Fruit fly (Drosophila melanogaster) whole organism, embryonic: ENCODE results near the gene mask.
A peak's percentile ranks its signal among the peaks of the same experiment; 100 is the strongest.

ENCODE experiments used
- Bteb2 ChIP-seq: fragments of 200-800 bp; sonication (Bioruptor generic); optimal IDR thresholded peaks from 2 replicates; lab custom pipeline; 2016; ENCODE audit warnings: missing biosample characterization, missing genetic modification characterization
- CG10431 ChIP-seq: fragments of 200-800 bp; sonication (Bioruptor generic); optimal IDR thresholded peaks from 3 replicates; lab custom pipeline; 2018; ENCODE audit warnings: missing biosample characterization, mild to moderate bottlenecking, missing genetic modification characterization
- CG10654 ChIP-seq: fragments of 200-800 bp; sonication (Bioruptor generic); optimal IDR thresholded peaks from 2 replicates; lab custom pipeline; 2016; ENCODE audit warnings: missing biosample characterization, missing genetic modification characterization
- CG10979 ChIP-seq: fragments of 200-800 bp; sonication (Bioruptor generic); optimal IDR thresholded peaks from 2 replicates; lab custom pipeline; 2018; ENCODE audit warnings: missing biosample characterization, mild to moderate bottlenecking, missing genetic modification characterization, moderate library complexity
- CG13287 ChIP-seq: fragments of 200-800 bp; sonication (Bioruptor generic); IDR thresholded peaks from 2 replicates; pipeline ENCODE4 v1.3.6; 2022; ENCODE audit warnings: missing biosample characterization, missing genetic modification characterization; ENCODE audit not compliant: partially characterized antibody
- CG13894 ChIP-seq: fragments of 200-800 bp; sonication (Bioruptor generic); optimal IDR thresholded peaks from 3 replicates; lab custom pipeline; 2018; ENCODE audit warnings: missing biosample characterization, mild to moderate bottlenecking, missing genetic modification characterization, moderate library complexity
- CG14441 ChIP-seq: fragments of 200-800 bp; sonication (Bioruptor generic); IDR thresholded peaks from 2 replicates; pipeline ENCODE4 v1.3.6; 2022; ENCODE audit warnings: missing biosample characterization, missing genetic modification characterization
- CG14860 ChIP-seq: fragments of 200-800 bp; sonication (Bioruptor generic); IDR thresholded peaks from 3 replicates; pipeline ENCODE4 v1.3.6; 2022; ENCODE audit warnings: missing biosample characterization, missing genetic modification characterization; ENCODE audit not compliant: partially characterized antibody
- CG15011 ChIP-seq: fragments of 200-800 bp; sonication (Bioruptor generic); optimal IDR thresholded peaks from 3 replicates; lab custom pipeline; 2018; ENCODE audit warnings: missing biosample characterization, mild to moderate bottlenecking, missing genetic modification characterization
- CG17802 ChIP-seq: fragments of 200-800 bp; sonication (Bioruptor generic); optimal IDR thresholded peaks from 2 replicates; lab custom pipeline; 2018; ENCODE audit warnings: missing biosample characterization, mild to moderate bottlenecking, missing genetic modification characterization, moderate library complexity
- CG1832 ChIP-seq: fragments of 200-800 bp; sonication (Bioruptor generic); optimal IDR thresholded peaks from 2 replicates; lab custom pipeline; 2017; ENCODE audit warnings: missing biosample characterization, mild to moderate bottlenecking, missing genetic modification characterization, inconsistent platforms
- CG2129 ChIP-seq: fragments of 200-800 bp; sonication (Bioruptor generic); IDR thresholded peaks from 2 replicates; pipeline ENCODE4 v1.3.6; 2022; ENCODE audit warnings: missing biosample characterization, missing genetic modification characterization; ENCODE audit not compliant: partially characterized antibody
- CG2712 ChIP-seq: fragments of 200-800 bp; optimal IDR thresholded peaks from 3 replicates; lab custom pipeline; 2019; ENCODE audit warnings: missing biosample characterization, mild to moderate bottlenecking, missing genetic modification characterization, moderate library complexity
- CG2875 ChIP-seq: fragments of 200-800 bp; sonication (Bioruptor generic); optimal IDR thresholded peaks from 2 replicates; lab custom pipeline; 2017; ENCODE audit warnings: missing biosample characterization, mild to moderate bottlenecking, missing genetic modification characterization, missing genetic modification reagents
- CG2889 ChIP-seq: fragments of 200-800 bp; sonication (Bioruptor generic); IDR thresholded peaks from 3 replicates; pipeline ENCODE4 v1.3.6; 2022; ENCODE audit warnings: missing biosample characterization, missing genetic modification characterization
- CG31388 ChIP-seq: fragments of 200-800 bp; sonication (Bioruptor generic); optimal IDR thresholded peaks from 2 replicates; lab custom pipeline; 2016; ENCODE audit warnings: missing biosample characterization, missing genetic modification characterization
- CG31441 ChIP-seq: fragments of 200-800 bp; sonication (Bioruptor generic); IDR thresholded peaks from 2 replicates; pipeline ENCODE4 v1.3.6; 2022; ENCODE audit warnings: missing biosample characterization, missing genetic modification characterization
- CG3163 ChIP-seq: fragments of 200-800 bp; sonication (Bioruptor generic); optimal IDR thresholded peaks from 3 replicates; lab custom pipeline; 2016; ENCODE audit warnings: missing biosample characterization, missing genetic modification characterization
- CG3847 ChIP-seq: fragments of 200-800 bp; sonication (Bioruptor generic); IDR thresholded peaks from 2 replicates; pipeline ENCODE4 v1.3.6; 2022; ENCODE audit warnings: missing biosample characterization, missing genetic modification characterization
- CG4820 ChIP-seq: fragments of 200-800 bp; sonication (Bioruptor generic); optimal IDR thresholded peaks from 3 replicates; lab custom pipeline; 2016; ENCODE audit warnings: missing biosample characterization, missing genetic modification characterization
- CG6689 ChIP-seq: fragments of 200-800 bp; sonication (Bioruptor generic); IDR thresholded peaks from 2 replicates; pipeline ENCODE4 v1.3.6; 2022; ENCODE audit warnings: missing biosample characterization, missing genetic modification characterization
- CG6765 ChIP-seq: fragments of 200-800 bp; sonication (Bioruptor generic); optimal IDR thresholded peaks from 3 replicates; lab custom pipeline; 2017; ENCODE audit warnings: missing biosample characterization, mild to moderate bottlenecking, missing genetic modification characterization
- CG8089 ChIP-seq: fragments of 200-800 bp; sonication (Bioruptor generic); optimal IDR thresholded peaks from 3 replicates; lab custom pipeline; 2016; ENCODE audit warnings: missing biosample characterization, missing genetic modification characterization
- CG8290 ChIP-seq, 3 experiments: fragments of 200-800 bp; sonication (Bioruptor generic); optimal IDR thresholded peaks; 2 replicates each; lab custom pipeline; 2016 to 2019; ENCODE audit warnings: missing biosample characterization in 3 of 3, missing genetic modification characterization in 3 of 3, mild to moderate bottlenecking in 2 of 3, moderate library complexity in 1 of 3
- CG8924 ChIP-seq: fragments of 200-800 bp; optimal IDR thresholded peaks from 3 replicates; lab custom pipeline; 2019; ENCODE audit warnings: missing biosample characterization, mild to moderate bottlenecking, missing genetic modification characterization, moderate library complexity
- CHES-1-like ChIP-seq: fragments of 200-800 bp; sonication (Bioruptor generic); optimal IDR thresholded peaks from 2 replicates; lab custom pipeline; 2016; ENCODE audit warnings: missing biosample characterization, missing genetic modification characterization
- CrebB ChIP-seq: fragments of 200-800 bp; sonication (Bioruptor generic); optimal IDR thresholded peaks from 3 replicates; lab custom pipeline; 2018; ENCODE audit warnings: missing biosample characterization, mild to moderate bottlenecking, missing genetic modification characterization
- Deaf1 ChIP-seq: fragments of 200-800 bp; optimal IDR thresholded peaks from 3 replicates; lab custom pipeline; 2019; ENCODE audit warnings: missing biosample characterization, mild to moderate bottlenecking, missing genetic modification characterization, moderate library complexity
- Doc2 ChIP-seq: fragments of 200-800 bp; sonication (Bioruptor generic); IDR thresholded peaks from 2 replicates; pipeline ENCODE4 v1.3.6; 2022; ENCODE audit warnings: missing biosample characterization, missing genetic modification characterization
- E2f1 ChIP-seq: fragments of 200-800 bp; sonication (Bioruptor generic); IDR thresholded peaks from 2 replicates; pipeline ENCODE4 v1.3.6; 2022; ENCODE audit warnings: missing biosample characterization, missing genetic modification characterization
- H2.0 ChIP-seq: fragments of 200-800 bp; sonication (Bioruptor generic); IDR thresholded peaks from 2 replicates; pipeline ENCODE4 v1.3.6; 2022; ENCODE audit warnings: missing biosample characterization, missing genetic modification characterization
- HmgZ ChIP-seq: fragments of 200-800 bp; sonication (Bioruptor generic); optimal IDR thresholded peaks from 2 replicates; lab custom pipeline; 2018; ENCODE audit warnings: missing biosample characterization, mild to moderate bottlenecking, missing genetic modification characterization
- Kr ChIP-seq: fragments of 200-800 bp; sonication (Bioruptor generic); optimal IDR thresholded peaks from 2 replicates; lab custom pipeline; 2017; ENCODE audit warnings: missing biosample characterization, mild to moderate bottlenecking, missing genetic modification characterization
- Med ChIP-seq: fragments of 200-800 bp; sonication (Bioruptor generic); peaks from one replicate; lab custom pipeline; 2016; ENCODE audit warnings: missing biosample characterization, missing genetic modification characterization, mild to moderate bottlenecking, inconsistent platforms, moderate library complexity
- Neu2 ChIP-seq: fragments of 200-800 bp; sonication (Bioruptor generic); optimal IDR thresholded peaks from 3 replicates; lab custom pipeline; 2016; ENCODE audit warnings: missing biosample characterization, missing genetic modification characterization, borderline replicate concordance
- NfI ChIP-seq: fragments of 200-800 bp; sonication (Bioruptor generic); optimal IDR thresholded peaks from 3 replicates; lab custom pipeline; 2018; ENCODE audit warnings: missing biosample characterization, mild to moderate bottlenecking, missing genetic modification characterization, moderate library complexity
- Oaz ChIP-seq: fragments of 200-800 bp; sonication (Bioruptor generic); IDR thresholded peaks from 2 replicates; pipeline ENCODE4 v1.3.6; 2022; ENCODE audit warnings: missing biosample characterization, missing genetic modification characterization
- Optix ChIP-seq: fragments of 200-800 bp; sonication (Bioruptor generic); IDR thresholded peaks from 3 replicates; pipeline ENCODE4 v1.3.6; 2022; ENCODE audit warnings: missing biosample characterization, missing genetic modification characterization
- Pdp1 ChIP-seq, 2 experiments: fragments of 200-800 bp; sonication (Bioruptor generic); optimal IDR thresholded peaks; 3 replicates each; lab custom pipeline; 2016; ENCODE audit warnings: missing biosample characterization in 2 of 2, missing genetic modification characterization in 2 of 2, mild to moderate bottlenecking in 1 of 2, moderate library complexity in 1 of 2
- Six4 ChIP-seq: fragments of 200-800 bp; sonication (Bioruptor generic); optimal IDR thresholded peaks from 2 replicates; lab custom pipeline; 2016; ENCODE audit warnings: missing biosample characterization, missing genetic modification characterization
- Ssrp ChIP-seq: fragments of 200-800 bp; sonication (Bioruptor generic); optimal IDR thresholded peaks from 2 replicates; lab custom pipeline; 2018; ENCODE audit warnings: missing biosample characterization, mild to moderate bottlenecking, missing genetic modification characterization, moderate library complexity
- Tbp ChIP-seq: fragments of >200 bp; optimal IDR thresholded peaks from 2 replicates; lab custom pipeline; 2018; ENCODE audit warnings: missing biosample characterization, missing genetic modification characterization
- br ChIP-seq: fragments of >200 bp; optimal IDR thresholded peaks from 2 replicates; lab custom pipeline; 2017
- cwo ChIP-seq: fragments of 200-800 bp; sonication (Bioruptor generic); optimal IDR thresholded peaks from 3 replicates; lab custom pipeline; 2017; ENCODE audit warnings: missing biosample characterization, missing genetic modification characterization, mild to moderate bottlenecking, moderate library complexity, missing genetic modification reagents
- dati ChIP-seq: fragments of 200-800 bp; sonication (Bioruptor generic); IDR thresholded peaks from 2 replicates; pipeline ENCODE4 v1.3.6; 2022; ENCODE audit warnings: missing biosample characterization, missing genetic modification characterization
- fd96Cb ChIP-seq: fragments of 200-800 bp; sonication (Bioruptor generic); optimal IDR thresholded peaks from 2 replicates; lab custom pipeline; 2018; ENCODE audit warnings: missing biosample characterization, mild to moderate bottlenecking, missing genetic modification characterization, moderate library complexity
- gt ChIP-seq: fragments of 200-800 bp; sonication (Bioruptor generic); IDR thresholded peaks from 2 replicates; pipeline ENCODE4 v1.3.6; 2022; ENCODE audit warnings: missing biosample characterization, missing genetic modification characterization
- mirr ChIP-seq: fragments of 200-800 bp; sonication (Bioruptor generic); optimal IDR thresholded peaks from 3 replicates; lab custom pipeline; 2018; ENCODE audit warnings: missing biosample characterization, mild to moderate bottlenecking, missing genetic modification characterization
- pita ChIP-seq: fragments of 200-800 bp; sonication (Bioruptor generic); optimal IDR thresholded peaks from 2 replicates; lab custom pipeline; 2017; ENCODE audit warnings: missing biosample characterization, mild to moderate bottlenecking, missing genetic modification characterization
- rib ChIP-seq: fragments of 200-800 bp; sonication (Bioruptor generic); IDR thresholded peaks from 2 replicates; pipeline ENCODE4 v1.3.6; 2022; ENCODE audit warnings: missing biosample characterization, missing genetic modification characterization
- shn ChIP-seq: fragments of 200-800 bp; sonication (Bioruptor generic); optimal IDR thresholded peaks from 3 replicates; lab custom pipeline; 2016; ENCODE audit warnings: missing biosample characterization, missing genetic modification characterization
- zfh2 ChIP-seq: fragments of 200-800 bp; sonication (Bioruptor generic); optimal IDR thresholded peaks from 2 replicates; lab custom pipeline; 2016; ENCODE audit warnings: missing biosample characterization, missing genetic modification characterization

The mask gene

dm6 chr3R:24279291-24279690, 48.9 kb downstream of the mask start, which contains the start of gene shps (continued):
- TF ChIP-seq CG1832 (GFP tag; lab: Kevin White, UChicago) (no peak), CG31388 (GFP tag; lab: Kevin White, UChicago) (no peak), CG31441 (no peak), pita (GFP tag; lab: Kevin White, UChicago) (no peak), CG17802 (tag; lab: Kevin White, UChicago) (no peak), CG14441 (no peak), CG13894 (tag; lab: Kevin White, UChicago) (no peak), Bteb2 (GFP tag; lab: Kevin White, UChicago) (no peak), fd96Cb (tag; lab: Kevin White, UChicago) (no peak), E2f1 (no peak), CG10979 (tag; lab: Kevin White, UChicago) (no peak), H2.0 (no peak), CG2129 (GFP tag; lab: Robert Waterston, UW) (no peak), CG3847 (GFP tag; lab: Robert Waterston, UW) (no peak), Neu2 (GFP tag; lab: Kevin White, UChicago) (no peak), NfI (GFP tag; lab: Kevin White, UChicago) (no peak), Kr (GFP tag; lab: Kevin White, UChicago) (no peak), rib (GFP tag; lab: Robert Waterston, UW) (no peak), CG6765 (GFP tag; lab: Kevin White, UChicago) (no peak), CG13287 (GFP tag; lab: Robert Waterston, UW) (peak; percentile 73), HmgZ (tag; lab: Kevin White, UChicago) (peak; percentile 36), CG8924 (tag; lab: Kevin White, UChicago) (no peak), CG4820 (GFP tag; lab: Kevin White, UChicago) (no peak), gt (no peak), shn (GFP tag; lab: Kevin White, UChicago) (no peak), CG14860 (GFP tag; lab: Robert Waterston, UW) (peak; percentile 94), dati (GFP tag; lab: Robert Waterston, UW) (no peak), Doc2 (GFP tag; lab: Robert Waterston, UW) (no peak), CG3163 (GFP tag; lab: Kevin White, UChicago) (no peak), CHES-1-like (no peak), Six4 (no peak), cwo (no peak), zfh2 (GFP tag; lab: Kevin White, UChicago) (no peak), Med (GFP tag; lab: Kevin White, UChicago) (peak; percentile 53), Pdp1 (GFP tag; optimal IDR thresholded peaks at IDR 0.05; lab: Kevin White, UChicago) (no peak), Tbp (GFP tag; lab: Kevin White, UChicago) (peak; percentile 91), CG8290 (GFP tag; optimal IDR thresholded peaks at IDR 0.05; lab: Kevin White, UChicago) (peak; percentile 45), CG8290 (tag; optimal IDR thresholded peaks at IDR 0.05; lab: Kevin White, UChicago) (peak in 1 of 2 experiments; percentile 61), Deaf1 (tag; lab: Kevin White, UChicago) (no peak), mirr (GFP tag; lab: Kevin White, UChicago) (no peak), CG15011 (no peak), CG6689 (GFP tag; lab: Robert Waterston, UW) (no peak), CG2712 (tag; lab: Kevin White, UChicago) (no peak), CrebB (no peak), Oaz (GFP tag; lab: Robert Waterston, UW) (no peak), Ssrp (tag; lab: Kevin White, UChicago) (no peak), CG2889 (no peak), br (no peak), CG2875 (GFP tag; lab: Kevin White, UChicago) (no peak), Optix (GFP tag; lab: Robert Waterston, UW) (0 out of 3 replicates have a peak, but pooled peaks have one; percentile 28), CG10654 (no peak), CG8089 (no peak), CG10431 (GFP tag; lab: Kevin White, UChicago) (no peak)
